Worm (Caenorhabditis elegans): Measurements from ENCODE around the gene F41H10.5.

F41H10.5 gene

ce11 chrIV:5397539-5397938 lies 36.8 kb downstream of the F41H10.5 start, which contains the start of gene ZK616.2:
ZK616.2 (plus strand) TSS chrIV:5397839.
- no peak for TF ChIP-seq tbx-2 (tag; optimal IDR thresholded peaks at IDR 0.05)
- TF ChIP-seq nhr-76 (tag; optimal IDR thresholded peaks at IDR 0.05), result no peak
- TF ChIP-seq ama-1 (optimal IDR thresholded peaks at IDR 0.05), result no peak

ce11 chrIV:5400609-5401008 lies 39.9 kb downstream of the F41H10.5 start, which contains the start of gene ZK616.1:
ZK616.1 (plus strand) TSS chrIV:5400909.
- TF ChIP-seq nhr-11 (tag; optimal IDR thresholded peaks at IDR 0.05), result no peak

- TF ChIP-seq unc-62 (GFP tag; optimal IDR thresholded peaks at IDR 0.05), result no peak
- no peak for TF ChIP-seq nhr-237 (tag; optimal IDR thresholded peaks at IDR 0.05)
- TF ChIP-seq pha-4 (tag; optimal IDR thresholded peaks at IDR 0.05), result no peak
- TF ChIP-seq mml-1 (tag; optimal IDR thresholded peaks at IDR 0.05), result no peak
- no peak for TF ChIP-seq ceh-16 (tag; optimal IDR thresholded peaks at IDR 0.05)
- no peak for TF ChIP-seq fkh-2 (tag; optimal IDR thresholded peaks at IDR 0.05)
- no peak for TF ChIP-seq lin-15B (tag; optimal IDR thresholded peaks at IDR 0.05)
- TF ChIP-seq nhr-11 (tag; optimal IDR thresholded peaks at IDR 0.05), result no peak
- TF ChIP-seq mdl-1 (tag; optimal IDR thresholded peaks at IDR 0.05), result no peak
- TF ChIP-seq lsy-12 (tag; optimal IDR thresholded peaks at IDR 0.05), result no peak
- no peak for TF ChIP-seq elt-3 (tag; optimal IDR thresholded peaks at IDR 0.05)
- no peak for TF ChIP-seq daf-12 (tag; optimal IDR thresholded peaks at IDR 0.05)
- no peak for TF ChIP-seq eor-1 (tag; optimal IDR thresholded peaks at IDR 0.05)
- no peak for TF ChIP-seq skn-1 (tag; optimal IDR thresholded peaks at IDR 0.05)
- TF ChIP-seq egl-5 (tag; optimal IDR thresholded peaks at IDR 0.05), result no peak
- TF ChIP-seq nhr-25 (tag; optimal IDR thresholded peaks at IDR 0.05), result no peak
- no peak for TF ChIP-seq R02D3.7 (tag; optimal IDR thresholded peaks at IDR 0.05)
- no peak for TF ChIP-seq ceh-82 (tag; optimal IDR thresholded peaks at IDR 0.05)
- no peak for TF ChIP-seq nhr-77 (tag; optimal IDR thresholded peaks at IDR 0.05)
Observed at ce11 chrIV:5405345-5405744, 44.6 kb downstream of the F41H10.5 start, which contains the start of gene ZK616.61. ZK616.61 (plus strand) TSS chrIV:5405645.

- TF ChIP-seq mml-1 (tag; optimal IDR thresholded peaks at IDR 0.05) (no peak), daf-12 (tag; optimal IDR thresholded peaks at IDR 0.05) (no peak), pha-4 (tag; optimal IDR thresholded peaks at IDR 0.05) (no peak), R02D3.7 (tag; optimal IDR thresholded peaks at IDR 0.05) (no peak), elt-1 (tag; optimal IDR thresholded peaks at IDR 0.05) (no peak), lsy-12 (tag; optimal IDR thresholded peaks at IDR 0.05) (no peak), elt-2 (tag; optimal IDR thresholded peaks at IDR 0.05) (no peak), sea-2 (GFP tag; optimal IDR thresholded peaks at IDR 0.05) (no peak)
Observed at ce11 chrIV:5409112-5409511, 48.4 kb downstream of the F41H10.5 start.

- TF ChIP-seq aly-2 (tag; optimal IDR thresholded peaks at IDR 0.05) (no peak), sea-2 (GFP tag; optimal IDR thresholded peaks at IDR 0.05) (no peak), nhr-67 (tag; optimal IDR thresholded peaks at IDR 0.05) (no peak), tbx-2 (tag; optimal IDR thresholded peaks at IDR 0.05) (no peak), elt-3 (tag; optimal IDR thresholded peaks at IDR 0.05) (no peak)
Observed at ce11 chrIV:5411120-5411519, 50.4 kb downstream of the F41H10.5 start, which contains the start of gene ZK616.65. ZK616.65 (minus strand) TSS chrIV:5411220.

Data from whole organism, L3 larva.